Fruit fly (Drosophila melanogaster) whole organism, embryonic: ENCODE data around the gene mRpS26.

Experiments used
- CG10209 ChIP-seq: fragments of 200-800 bp; sonication (Bioruptor generic); optimal IDR thresholded peaks from 3 replicates; lab custom pipeline; 2017; ENCODE audit warnings: missing biosample characterization, mild to moderate bottlenecking, missing genetic modification characterization, missing genetic modification reagents
- CG13296 ChIP-seq: fragments of 200-800 bp; sonication (Bioruptor generic); optimal IDR thresholded peaks from 3 replicates; lab custom pipeline; 2018; ENCODE audit warnings: missing biosample characterization, mild to moderate bottlenecking, missing genetic modification characterization
- dpn ChIP-seq, 2 experiments: fragments of 200-800 bp; sonication (Bioruptor generic); optimal IDR thresholded peaks; 3 replicates each; lab custom pipeline; 2016; ENCODE audit warnings: missing biosample characterization in 2 of 2, missing genetic modification characterization in 2 of 2
- grn ChIP-seq: fragments of 200-800 bp; sonication (Bioruptor generic); optimal IDR thresholded peaks from 3 replicates; lab custom pipeline; 2017; ENCODE audit warnings: missing biosample characterization, missing genetic modification characterization
- nmo ChIP-seq: fragments of 200-800 bp; sonication (Bioruptor generic); optimal IDR thresholded peaks from 2 replicates; lab custom pipeline; 2018; ENCODE audit warnings: missing biosample characterization, mild to moderate bottlenecking, missing genetic modification characterization, moderate library complexity
- otp ChIP-seq: fragments of 200-800 bp; sonication (Bioruptor generic); IDR thresholded peaks from 3 replicates; pipeline ENCODE4, ENCODE4 v1.3.6; 2022; ENCODE audit warnings: missing biosample characterization, missing genetic modification characterization
- usp ChIP-seq: fragments of >200 bp; optimal IDR thresholded peaks from 2 replicates; lab custom pipeline; 2017; ENCODE audit warnings: missing biosample characterization, missing genetic modification characterization

dm6 chr3L:18106021-18106944 is at the start of gene mRpS26, which contains the start of gene CG13698:
- peak; percentile 72 for TF ChIP-seq CG13296 (GFP tag; lab: Kevin White, UChicago)
- TF ChIP-seq dpn (GFP tag; optimal IDR thresholded peaks at IDR 0.05; lab: Kevin White, UChicago): peak; percentile 54 to 80
- no peak for TF ChIP-seq usp (GFP tag; lab: Kevin White, UChicago)
- TF ChIP-seq nmo (GFP tag; lab: Kevin White, UChicago): peak; percentile 82
- peak; percentile 26; the same call in 1 of the 3 replicates for TF ChIP-seq otp (GFP tag; lab: Robert Waterston, UW)
- TF ChIP-seq CG10209 (GFP tag; lab: Kevin White, UChicago): peak; percentile 68
- TF ChIP-seq grn (GFP tag; lab: Kevin White, UChicago): no peak
